Worm (Caenorhabditis elegans): ENCODE data around the gene C25A8.2.

DNA sequence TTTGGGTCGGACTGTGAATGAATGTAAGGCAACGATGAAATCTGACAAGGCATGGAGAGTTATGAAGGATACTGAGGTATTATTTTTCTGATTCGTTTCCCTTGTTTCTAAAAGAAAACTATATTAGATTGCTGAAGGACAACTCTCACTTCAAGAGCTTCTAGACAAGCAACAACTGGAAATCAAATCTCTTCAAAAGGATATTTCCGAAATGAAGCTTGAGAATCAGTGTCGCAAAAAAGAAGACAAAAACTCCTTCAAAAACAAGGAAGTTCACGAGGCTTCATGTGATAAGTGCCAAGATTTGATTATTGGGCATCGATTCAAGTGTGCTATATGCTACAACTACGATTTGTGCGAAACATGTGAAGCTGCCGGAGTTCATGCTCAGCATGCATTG is 9.0 kb downstream of the C25A8.2 start:
- TF ChIP-seq tbx-37 (GFP tag; conservative IDR thresholded peaks at IDR 0.05): no peak
- no peak for TF ChIP-seq sea-1 (GFP tag; conservative IDR thresholded peaks at IDR 0.05)
- TF ChIP-seq ama-1 (optimal IDR thresholded peaks at IDR 0.05): no peak
- no peak for TF ChIP-seq ceh-36 (tag; optimal IDR thresholded peaks at IDR 0.05)
- TF ChIP-seq hmg-4 (GFP tag; optimal IDR thresholded peaks at IDR 0.05): no peak
- TF ChIP-seq flt-1 (GFP tag; IDR thresholded peaks at IDR 0.05): no peak
- TF ChIP-seq hnd-1 (tag; optimal IDR thresholded peaks at IDR 0.05): no peak
- no peak for TF ChIP-seq scrt-1 (GFP tag; IDR thresholded peaks at IDR 0.05)
- no peak for TF ChIP-seq pes-1 (GFP tag; IDR thresholded peaks at IDR 0.05)
- TF ChIP-seq hmbx-1 (tag; optimal IDR thresholded peaks at IDR 0.05): no peak
- no peak for TF ChIP-seq ets-7 (tag; optimal IDR thresholded peaks at IDR 0.05)

Data from whole organism, early embryonic.